Worm (Caenorhabditis elegans): ENCODE data around the gene cyp-33C11.

Gene cyp-33C11

ce11 chrV:731330-731729, 18.5 kb upstream of the cyp-33C11 start:
- TF ChIP-seq mep-1 (tag; optimal IDR thresholded peaks at IDR 0.05) (peak; percentile 79), nhr-111 (GFP tag; optimal IDR thresholded peaks at IDR 0.05) (peak; percentile 12), nhr-102 (tag; optimal IDR thresholded peaks at IDR 0.05) (peak; percentile 93), ctbp-1 (GFP tag; IDR thresholded peaks at IDR 0.05) (peak; percentile 65; the same call in 1 of the 2 replicates), spr-3 (GFP tag; optimal IDR thresholded peaks at IDR 0.05) (peak; percentile 9), Y48G9A.11 (GFP tag; IDR thresholded peaks at IDR 0.05) (no peak), hif-1 (tag; optimal IDR thresholded peaks at IDR 0.05) (peak; percentile 63 to 88), nhr-10 (tag; optimal IDR thresholded peaks at IDR 0.05) (peak; percentile 97), nhr-48 (tag; optimal IDR thresholded peaks at IDR 0.05) (peak; percentile 92), duxl-1 (tag; optimal IDR thresholded peaks at IDR 0.05; ENCODE audit: poor library complexity) (peak; percentile 73), lim-7 (GFP tag; IDR thresholded peaks at IDR 0.05) (no peak), mdl-1 (tag; optimal IDR thresholded peaks at IDR 0.05) (peak; percentile 98 to 99), zip-11 (GFP tag; IDR thresholded peaks at IDR 0.05) (no peak), zfp-2 (tag; optimal IDR thresholded peaks at IDR 0.05) (no peak), ces-1 (GFP tag; optimal IDR thresholded peaks at IDR 0.05) (no peak), tra-1 (GFP tag; IDR thresholded peaks at IDR 0.05) (peak; percentile 94), egl-27 (tag; optimal IDR thresholded peaks at IDR 0.05) (no peak), pqm-1 (tag; optimal IDR thresholded peaks at IDR 0.05) (peak; percentile 70), mes-2 (tag; optimal IDR thresholded peaks at IDR 0.05; ENCODE audit: poor library complexity, severe bottlenecking) (peak; percentile 71), daf-8 (GFP tag; IDR thresholded peaks at IDR 0.05) (no peak), fos-1 (tag; optimal IDR thresholded peaks at IDR 0.05) (peak; percentile 67), ZK546.5 (tag; optimal IDR thresholded peaks at IDR 0.05) (no peak), dpl-1 (GFP tag; optimal IDR thresholded peaks at IDR 0.05) (peak; percentile 2), saeg-2 (GFP tag; IDR thresholded peaks at IDR 0.05) (peak; percentile 79), T26A8.4 (GFP tag; IDR thresholded peaks at IDR 0.05) (peak; percentile 89), daf-16 (GFP tag; optimal IDR thresholded peaks at IDR 0.05) (peak; percentile 95 to 96), daf-16 (tag; optimal IDR thresholded peaks at IDR 0.05) (peak; percentile 99), nhr-28 (tag; optimal IDR thresholded peaks at IDR 0.05) (peak; percentile 96), snpc-1.2 (GFP tag; IDR thresholded peaks at IDR 0.05) (no peak), ceh-82 (tag; optimal IDR thresholded peaks at IDR 0.05) (no peak), pha-4 (GFP tag; IDR thresholded peaks at IDR 0.05) (peak; percentile 80), pha-4 (tag; optimal IDR thresholded peaks at IDR 0.05) (no peak), gei-8 (GFP tag; optimal IDR thresholded peaks at IDR 0.05) (peak; percentile 88), snpc-4 (tag; optimal IDR thresholded peaks at IDR 0.05) (no peak), spr-1 (tag; optimal IDR thresholded peaks at IDR 0.05) (peak; percentile 56), hlh-11 (tag; optimal IDR thresholded peaks at IDR 0.05) (peak; percentile 99), Y105C5A.15 (GFP tag; IDR thresholded peaks at IDR 0.05) (no peak), aha-1 (tag) (peak; percentile 97), hmg-1.1 (GFP tag; IDR thresholded peaks at IDR 0.05) (peak; percentile 71), egl-43 (GFP tag; IDR thresholded peaks at IDR 0.05) (peak; percentile 65; the same call in 1 of the 2 replicates), D1046.2 (GFP tag; IDR thresholded peaks at IDR 0.05) (no peak), mxl-2 (GFP tag; conservative IDR thresholded peaks at IDR 0.05) (peak; percentile 73), lsy-2 (tag; optimal IDR thresholded peaks at IDR 0.05) (peak; percentile 71 to 78), nhr-6 (tag; optimal IDR thresholded peaks at IDR 0.05) (peak; percentile 78), php-3 (GFP tag; IDR thresholded peaks at IDR 0.05) (peak; percentile 92), mxl-3 (GFP tag; optimal IDR thresholded peaks at IDR 0.05) (peak; percentile 84), F49E8.2 (tag; optimal IDR thresholded peaks at IDR 0.05; ENCODE audit: borderline replicate concordance) (no peak), rbr-2 (tag; optimal IDR thresholded peaks at IDR 0.05) (peak; percentile 35), unc-62 (GFP tag; optimal IDR thresholded peaks at IDR 0.05 in 1 of 2) (peak; percentile 76 to 98), unc-62 (tag; optimal IDR thresholded peaks at IDR 0.05) (peak; percentile 8), fkh-10 (GFP tag; optimal IDR thresholded peaks at IDR 0.05) (no peak), lin-38 (GFP tag; IDR thresholded peaks at IDR 0.05) (peak; percentile 42)
